Worm (Caenorhabditis elegans) whole organism, young adult: ENCODE measurements around the gene srab-12.

Experiments used
- B0035.1 ChIP-seq: sonication (generic microtip); optimal IDR thresholded peaks from 2 replicates; lab custom pipeline; 2016; ENCODE audit warnings: missing genetic modification characterization, mild to moderate bottlenecking, missing compliant biosample characterization, missing genotype, missing genetic modification reagents
- B0261.1 ChIP-seq: sonication (generic microtip); optimal IDR thresholded peaks from 2 replicates; lab custom pipeline; 2016; ENCODE audit warnings: mild to moderate bottlenecking, missing genetic modification characterization, moderate library complexity, missing compliant biosample characterization
- C06A6.2 ChIP-seq: fragments of 200-800 bp; sonication (Bioruptor generic); conservative IDR thresholded peaks from 2 replicates; pipeline ENCODE4 v1.3.6; 2022; ENCODE audit warnings: missing genetic modification characterization, missing compliant biosample characterization
- F23B12.7 ChIP-seq: sonication (generic microtip); optimal IDR thresholded peaks from 2 replicates; lab custom pipeline; 2017; ENCODE audit warnings: missing genetic modification characterization, mild to moderate bottlenecking, missing compliant biosample characterization, antibody characterized with exemption, moderate library complexity; ENCODE audit not compliant: insufficient read depth
- F39B2.1 ChIP-seq: fragments of 200-800 bp; sonication (Bioruptor generic); IDR thresholded peaks from 2 replicates; pipeline ENCODE4 v1.3.6; 2022; ENCODE audit warnings: missing genetic modification reagents, missing genetic modification characterization, missing compliant biosample characterization
- F52B5.7 ChIP-seq: sonication (generic microtip); optimal IDR thresholded peaks from 2 replicates; lab custom pipeline; 2016; ENCODE audit warnings: mild to moderate bottlenecking, missing genetic modification characterization, missing compliant biosample characterization
- Y53F4B.3 ChIP-seq: fragments of 200-800 bp; sonication (Bioruptor generic); IDR thresholded peaks from 2 replicates; pipeline ENCODE4 v1.3.6; 2022; ENCODE audit warnings: missing genetic modification reagents, missing genetic modification characterization, missing compliant biosample characterization
- Y67H2A.10 ChIP-seq: fragments of 200-800 bp; sonication (Bioruptor generic); conservative IDR thresholded peaks from 2 replicates; pipeline ENCODE4 v1.3.6; 2022; ENCODE audit warnings: missing genetic modification reagents, missing genetic modification characterization, missing compliant biosample characterization
- ZK185.1 ChIP-seq: sonication (generic microtip); optimal IDR thresholded peaks from 2 replicates; lab custom pipeline; 2016; ENCODE audit warnings: mild to moderate bottlenecking, missing genetic modification characterization, missing compliant biosample characterization; ENCODE audit not compliant: poor library complexity, severe bottlenecking
- akir-1 ChIP-seq: fragments of 200-800 bp; sonication (Bioruptor generic); optimal IDR thresholded peaks from 2 replicates; lab custom pipeline; 2018; ENCODE audit warnings: mild to moderate bottlenecking, missing genetic modification characterization, moderate library complexity, missing compliant biosample characterization
- ama-1 ChIP-seq, 3 experiments: fragments of 150-350 bp in 1 of 3; sonication (generic microtip) in 2 of 3; optimal IDR thresholded peaks; 2 replicates each; lab custom pipeline; 2014 to 2018; ENCODE audit warnings: missing biosample characterization in 2 of 3, missing genetic modification characterization in 2 of 3, missing genetic modification reagents in 2 of 3
- aptf-2 ChIP-seq: fragments of 200-800 bp; sonication (Bioruptor generic); conservative IDR thresholded peaks from 2 replicates; pipeline ENCODE4 v1.3.6; 2022; ENCODE audit warnings: missing genetic modification reagents, missing genetic modification characterization, missing compliant biosample characterization
- athp-1 ChIP-seq: sonication (generic microtip); optimal IDR thresholded peaks from 2 replicates; lab custom pipeline; 2017; ENCODE audit warnings: mild to moderate bottlenecking, missing genetic modification characterization, missing compliant biosample characterization
- attf-3 ChIP-seq: fragments of 200-800 bp; sonication (Bioruptor generic); conservative IDR thresholded peaks from 2 replicates; pipeline ENCODE4 v1.3.6; 2022; ENCODE audit warnings: missing genetic modification reagents, missing genetic modification characterization, missing compliant biosample characterization
- attf-6 ChIP-seq: fragments of 200-800 bp; sonication (Bioruptor generic); IDR thresholded peaks from 2 replicates; pipeline ENCODE4 v1.3.6; 2022; ENCODE audit warnings: missing genetic modification reagents, missing genetic modification characterization, missing compliant biosample characterization
- bed-1 ChIP-seq: fragments of 200-800 bp; sonication (Bioruptor generic); IDR thresholded peaks from 2 replicates; pipeline ENCODE4 v1.3.6; 2022; ENCODE audit warnings: missing genetic modification reagents, missing genetic modification characterization, missing compliant biosample characterization
- ccch-3 ChIP-seq: fragments of 200-800 bp; sonication (Bioruptor generic); optimal IDR thresholded peaks from 2 replicates; lab custom pipeline; 2018; ENCODE audit warnings: mild to moderate bottlenecking, missing genetic modification characterization, missing compliant biosample characterization
- ceh-40 ChIP-seq: fragments of 200-800 bp; sonication (Bioruptor generic); IDR thresholded peaks from 2 replicates; pipeline ENCODE4 v1.3.6; 2022; ENCODE audit warnings: missing genetic modification characterization, missing compliant biosample characterization
- ceh-58 ChIP-seq: fragments of 200-800 bp; sonication (Bioruptor generic); IDR thresholded peaks from 2 replicates; pipeline ENCODE4 v1.3.6; 2022; ENCODE audit warnings: missing genetic modification characterization, missing compliant biosample characterization
- chd-7 ChIP-seq: sonication (generic microtip); optimal IDR thresholded peaks from 2 replicates; lab custom pipeline; 2016; ENCODE audit warnings: mild to moderate bottlenecking, missing genetic modification characterization, moderate library complexity, missing compliant biosample characterization
- dox-1 ChIP-seq: fragments of 200-800 bp; sonication (Bioruptor generic); IDR thresholded peaks from 2 replicates; pipeline ENCODE4 v1.3.6; 2022; ENCODE audit warnings: missing genetic modification reagents, missing genetic modification characterization, missing compliant biosample characterization
- egl-44 ChIP-seq: fragments of 200-800 bp; sonication (Bioruptor generic); IDR thresholded peaks from 2 replicates; pipeline ENCODE4 v1.3.6; 2022; ENCODE audit warnings: missing genetic modification reagents, missing genetic modification characterization, missing compliant biosample characterization
- hlh-26 ChIP-seq: fragments of 200-800 bp; sonication (Bioruptor generic); conservative IDR thresholded peaks from 2 replicates; pipeline ENCODE4 v1.3.6; 2022; ENCODE audit warnings: missing genetic modification reagents, missing genetic modification characterization, missing compliant biosample characterization
- lag-1 ChIP-seq: fragments of 200-800 bp; sonication (Bioruptor generic); IDR thresholded peaks from 2 replicates; pipeline ENCODE4 v1.3.6; 2022; ENCODE audit warnings: missing genetic modification reagents, missing genetic modification characterization, missing compliant biosample characterization
- let-607 ChIP-seq, 2 experiments: fragments of 200-800 bp in 1 of 2; sonication (Bioruptor generic) in 1 of 2; sonication (generic microtip) in 1 of 2; optimal IDR thresholded peaks; 2 replicates each; lab custom pipeline; 2016 to 2018; ENCODE audit warnings: mild to moderate bottlenecking in 2 of 2, missing compliant biosample characterization in 2 of 2, missing genetic modification characterization in 2 of 2, moderate library complexity in 2 of 2, missing genotype in 1 of 2
- lin-26 ChIP-seq: fragments of 200-800 bp; sonication (Bioruptor generic); IDR thresholded peaks from 2 replicates; pipeline ENCODE4 v1.3.6; 2022; ENCODE audit warnings: missing genetic modification reagents, missing genetic modification characterization, missing compliant biosample characterization
- lin-54 ChIP-seq: fragments of 200-800 bp; sonication (Bioruptor generic); optimal IDR thresholded peaks from 2 replicates; lab custom pipeline; 2018; ENCODE audit warnings: mild to moderate bottlenecking, missing genetic modification characterization, missing compliant biosample characterization
- lsl-1 ChIP-seq: fragments of 200-800 bp; sonication (Bioruptor generic); optimal IDR thresholded peaks from 2 replicates; lab custom pipeline; 2018; ENCODE audit warnings: mild to moderate bottlenecking, missing genetic modification characterization, moderate library complexity, missing compliant biosample characterization
- mcd-1 ChIP-seq: fragments of 200-800 bp; sonication (Bioruptor generic); IDR thresholded peaks from 2 replicates; pipeline ENCODE4 v1.3.6; 2022; ENCODE audit warnings: missing genetic modification reagents, missing genetic modification characterization, missing compliant biosample characterization
- mes-4 ChIP-seq: sonication (generic microtip); optimal IDR thresholded peaks from 2 replicates; lab custom pipeline; 2016; ENCODE audit warnings: missing genotype, missing genetic modification characterization, missing compliant biosample characterization
- nfya-1 ChIP-seq: sonication (generic microtip); optimal IDR thresholded peaks from 2 replicates; lab custom pipeline; 2017; ENCODE audit warnings: antibody characterized with exemption, missing compliant biosample characterization, missing genetic modification characterization, borderline replicate concordance; ENCODE audit not compliant: insufficient read depth
- nhr-179 ChIP-seq: sonication (generic microtip); optimal IDR thresholded peaks from 2 replicates; lab custom pipeline; 2016; ENCODE audit warnings: mild to moderate bottlenecking, missing genetic modification characterization, missing compliant biosample characterization
- nhr-80 ChIP-seq: sonication (generic microtip); optimal IDR thresholded peaks from 2 replicates; lab custom pipeline; 2016; ENCODE audit warnings: missing genetic modification characterization, missing compliant biosample characterization
- rpc-1 ChIP-seq, 2 experiments: fragments of 150-350 bp in 1 of 2; sonication (generic microtip) in 1 of 2; optimal IDR thresholded peaks; 2 replicates each; lab custom pipeline; 2014 to 2018; ENCODE audit warnings: missing biosample characterization in 1 of 2, missing genetic modification characterization in 1 of 2, missing genetic modification reagents in 1 of 2, missing genotype in 1 of 2
- sptf-2 ChIP-seq: fragments of 200-800 bp; sonication (Bioruptor generic); optimal IDR thresholded peaks from 2 replicates; lab custom pipeline; 2018; ENCODE audit warnings: mild to moderate bottlenecking, missing genetic modification characterization, missing compliant biosample characterization
- tbp1 ChIP-seq: fragments of 200-800 bp; sonication (Bioruptor generic); optimal IDR thresholded peaks from 2 replicates; lab custom pipeline; 2018; ENCODE audit warnings: mild to moderate bottlenecking, missing genetic modification characterization, missing compliant biosample characterization
- ztf-3 ChIP-seq: fragments of 200-800 bp; sonication (Bioruptor generic); optimal IDR thresholded peaks from 2 replicates; lab custom pipeline; 2018; ENCODE audit warnings: mild to moderate bottlenecking, missing genetic modification characterization, missing compliant biosample characterization
- ztf-6 ChIP-seq: fragments of 200-800 bp; sonication (Bioruptor generic); IDR thresholded peaks from 2 replicates; pipeline ENCODE4 v1.3.6; 2022; ENCODE audit warnings: missing genetic modification reagents, missing genetic modification characterization, missing compliant biosample characterization

srab-12 gene

DNA sequence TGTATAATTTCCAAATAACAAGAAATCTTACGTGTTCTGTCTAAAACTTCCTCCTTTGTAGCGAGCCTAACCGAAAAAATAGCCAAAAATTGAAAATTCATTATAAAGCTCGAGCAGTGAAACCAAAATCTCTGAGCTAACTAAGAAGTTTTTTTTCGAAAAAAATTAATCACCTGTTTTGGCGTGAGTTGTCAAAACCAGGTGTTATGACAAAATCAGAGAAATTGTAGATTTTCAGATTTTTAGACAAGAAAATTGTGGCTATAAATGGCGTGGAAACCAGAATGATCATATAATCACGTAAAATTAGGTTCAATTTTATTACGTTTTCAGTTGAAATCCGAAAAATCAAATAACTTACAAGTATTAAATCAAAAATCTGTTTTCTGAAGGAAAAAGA lies 10.3 kb downstream of the srab-12 start, which contains the start of gene sre-21:
Gene sre-21 (minus strand): TSS at position 101 of the 400 bp plus-strand sequence.
- no peak for TF ChIP-seq attf-6 (GFP tag; lab: Robert Waterston, UW)
- TF ChIP-seq F23B12.7 (tag; lab: Kevin White, UChicago): no peak
- no peak for TF ChIP-seq egl-44 (GFP tag; lab: Robert Waterston, UW)
- no peak for TF ChIP-seq ztf-6
- TF ChIP-seq Y53F4B.3: no peak
- TF ChIP-seq B0261.1 (tag; lab: Kevin White, UChicago): no peak
- no peak for TF ChIP-seq mes-4 (tag; lab: Kevin White, UChicago)
- TF ChIP-seq ama-1 (optimal IDR thresholded peaks at IDR 0.05; lab: Kevin White, UChicago): no peak
- TF ChIP-seq ama-1 (GFP tag; optimal IDR thresholded peaks at IDR 0.05; lab: Kevin White, UChicago): no peak
- TF ChIP-seq attf-3 (GFP tag; lab: Robert Waterston, UW): no peak
- no peak for TF ChIP-seq akir-1 (GFP tag; lab: Kevin White, UChicago)
- TF ChIP-seq hlh-26 (GFP tag; lab: Robert Waterston, UW): no peak
- no peak for TF ChIP-seq F39B2.1 (GFP tag; lab: Robert Waterston, UW)
- no peak for TF ChIP-seq tbp1
- TF ChIP-seq nhr-80 (tag; lab: Kevin White, UChicago): no peak
- TF ChIP-seq rpc-1 (optimal IDR thresholded peaks at IDR 0.05; lab: Kevin White, UChicago): no peak
- TF ChIP-seq rpc-1 (tag; optimal IDR thresholded peaks at IDR 0.05; lab: Kevin White, UChicago): no peak
- TF ChIP-seq ceh-58 (GFP tag; lab: Robert Waterston, UW): no peak
- no peak for TF ChIP-seq Y67H2A.10
- TF ChIP-seq C06A6.2: no peak
- TF ChIP-seq lin-54 (GFP tag; lab: Kevin White, UChicago): no peak
- TF ChIP-seq ceh-40: no peak

DNA sequence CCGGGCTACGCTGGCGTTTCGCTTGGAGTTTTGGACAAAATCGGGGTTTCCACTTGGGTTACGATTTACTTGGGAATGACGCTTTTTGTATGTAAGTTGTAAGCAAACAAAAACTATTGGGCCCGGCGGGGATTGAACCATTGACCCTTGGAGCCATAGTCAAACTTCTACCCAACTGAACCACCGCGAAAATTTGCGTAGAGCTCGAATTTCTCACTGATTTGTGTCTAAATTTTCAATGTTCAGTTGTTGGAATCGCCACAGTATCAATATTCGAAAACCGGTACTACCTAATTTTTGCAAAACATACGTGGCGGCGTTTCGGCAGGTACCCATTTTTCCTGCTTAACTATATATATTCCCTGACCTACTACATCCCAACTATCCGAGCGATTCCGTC lies 15.7 kb downstream of the srab-12 start:
- TF ChIP-seq hlh-26 (GFP tag; lab: Robert Waterston, UW): no peak
- TF ChIP-seq lag-1 (GFP tag; lab: Robert Waterston, UW): no peak
- no peak for TF ChIP-seq ccch-3
- no peak for TF ChIP-seq chd-7 (tag; lab: Kevin White, UChicago)
- no peak for TF ChIP-seq sptf-2
- TF ChIP-seq tbp1: peak; percentile 74
- no peak for TF ChIP-seq bed-1 (GFP tag; lab: Robert Waterston, UW)
- no peak for TF ChIP-seq mcd-1 (GFP tag; lab: Robert Waterston, UW)
- TF ChIP-seq nfya-1 (tag; lab: Kevin White, UChicago): no peak
- no peak for TF ChIP-seq rpc-1 (optimal IDR thresholded peaks at IDR 0.05; lab: Kevin White, UChicago)
- peak; percentile 61 for TF ChIP-seq rpc-1 (tag; optimal IDR thresholded peaks at IDR 0.05; lab: Kevin White, UChicago)
- TF ChIP-seq ZK185.1: no peak
- no peak for TF ChIP-seq lsl-1 (GFP tag; lab: Kevin White, UChicago)
- no peak for TF ChIP-seq athp-1 (tag; lab: Kevin White, UChicago)
- no peak for TF ChIP-seq nhr-179
- TF ChIP-seq B0261.1 (tag; lab: Kevin White, UChicago): peak; percentile 29
- 0 out of 2 replicates have a peak, but pooled peaks have one; percentile 32 for TF ChIP-seq lin-26 (GFP tag; lab: Robert Waterston, UW)
- no peak for TF ChIP-seq ztf-3 (GFP tag; lab: Kevin White, UChicago)
- no peak for TF ChIP-seq aptf-2
- TF ChIP-seq dox-1: no peak
- TF ChIP-seq let-607 (tag; optimal IDR thresholded peaks at IDR 0.05; lab: Kevin White, UChicago): no peak
- TF ChIP-seq F52B5.7: no peak
- TF ChIP-seq B0035.1: no peak
- TF ChIP-seq akir-1 (GFP tag; lab: Kevin White, UChicago): no peak
